Worm (Caenorhabditis elegans) whole organism, L1 larva: Measurements from ENCODE around the gene nyn-3.

Experiments used
- C04F5.9 ChIP-seq: sonication (generic microtip); optimal IDR thresholded peaks from 2 replicates; lab custom pipeline; 2016; ENCODE audit warnings: missing genetic modification characterization, missing compliant biosample characterization
- aly-2 ChIP-seq: fragments of 150-350 bp; optimal IDR thresholded peaks from 2 replicates; lab custom pipeline; 2014; ENCODE audit warnings: missing biosample characterization, missing genetic modification characterization
- ama-1 ChIP-seq: fragments of 150-350 bp; optimal IDR thresholded peaks from 2 replicates; lab custom pipeline; 2014
- blmp-1 ChIP-seq: fragments of 150-350 bp; optimal IDR thresholded peaks from 2 replicates; lab custom pipeline; 2014; ENCODE audit warnings: missing biosample characterization, missing genetic modification characterization
- ces-1 ChIP-seq: fragments of 150-350 bp; optimal IDR thresholded peaks from 2 replicates; lab custom pipeline; 2014; ENCODE audit warnings: missing biosample characterization, missing genetic modification reagents, missing genetic modification characterization
- dpl-1 ChIP-seq, 3 experiments: fragments of 150-350 bp in 2 of 3; sonication (generic microtip) in 1 of 3; optimal IDR thresholded peaks; 2 replicates each; lab custom pipeline; 2014 to 2017; ENCODE audit warnings: missing biosample characterization in 3 of 3, missing genetic modification characterization in 3 of 3, missing genetic modification reagents in 3 of 3
- dsc-1 ChIP-seq: sonication (generic microtip); optimal IDR thresholded peaks from 2 replicates; lab custom pipeline; 2016; ENCODE audit warnings: mild to moderate bottlenecking, missing genetic modification characterization, missing compliant biosample characterization
- efl-1 ChIP-seq, 4 experiments: fragments of 150-350 bp; optimal IDR thresholded peaks in 3 of 4; peaks in 1 of 4; 1 replicate in 1 of 4; 2 replicates in 3 of 4; lab custom pipeline; 2014; ENCODE audit warnings: missing biosample characterization in 2 of 4, missing genetic modification characterization in 2 of 4, missing genetic modification reagents in 2 of 4
- egl-13 ChIP-seq: sonication (generic microtip); optimal IDR thresholded peaks from 2 replicates; lab custom pipeline; 2016; ENCODE audit warnings: missing genotype, missing genetic modification reagents, missing genetic modification characterization, missing compliant biosample characterization
- elt-2 ChIP-seq: sonication (generic microtip); optimal IDR thresholded peaks from 2 replicates; lab custom pipeline; 2016; ENCODE audit warnings: missing genetic modification characterization, mild to moderate bottlenecking, inconsistent platforms, missing compliant biosample characterization, missing genetic modification reagents
- elt-3 ChIP-seq, 6 experiments: fragments of 150-350 bp in 1 of 6; sonication (generic microtip); optimal IDR thresholded peaks; 2 replicates each; lab custom pipeline; 2017 to 2018; ENCODE audit warnings: missing biosample characterization in 6 of 6, missing genetic modification characterization in 6 of 6, inconsistent platforms in 1 of 6
- fkh-10 ChIP-seq: sonication (generic microtip); optimal IDR thresholded peaks from 2 replicates; lab custom pipeline; 2017; ENCODE audit warnings: missing biosample characterization, missing genetic modification reagents, missing genetic modification characterization
- fkh-4 ChIP-seq: sonication (generic microtip); optimal IDR thresholded peaks from 2 replicates; lab custom pipeline; 2016; ENCODE audit warnings: missing compliant biosample characterization, missing genetic modification characterization, borderline replicate concordance
- fkh-8 ChIP-seq: sonication (generic microtip); optimal IDR thresholded peaks from 2 replicates; lab custom pipeline; 2016; ENCODE audit warnings: mild to moderate bottlenecking, missing genetic modification characterization, missing compliant biosample characterization
- hlh-17 ChIP-seq: fragments of 200-800 bp; sonication (Bioruptor generic); optimal IDR thresholded peaks from 2 replicates; lab custom pipeline; 2018; ENCODE audit warnings: missing genetic modification characterization, mild to moderate bottlenecking, missing compliant biosample characterization, moderate library complexity, borderline replicate concordance
- hpl-2 ChIP-seq: fragments of 150-350 bp; optimal IDR thresholded peaks from 2 replicates; lab custom pipeline; 2014; ENCODE audit warnings: missing biosample characterization, missing genetic modification reagents, missing genetic modification characterization
- irx-1 ChIP-seq: sonication (generic microtip); optimal IDR thresholded peaks from 2 replicates; lab custom pipeline; 2016; ENCODE audit warnings: missing genetic modification characterization, missing compliant biosample characterization
- lin-13 ChIP-seq: fragments of 150-350 bp; optimal IDR thresholded peaks from 2 replicates; lab custom pipeline; 2014; ENCODE audit warnings: missing biosample characterization, missing genetic modification reagents, missing genetic modification characterization
- lin-15B ChIP-seq: fragments of 150-350 bp; sonication (generic microtip); optimal IDR thresholded peaks from 3 replicates; lab custom pipeline; 2014; ENCODE audit warnings: missing biosample characterization, missing genetic modification characterization
- lin-35 ChIP-seq, 2 experiments: fragments of 150-350 bp; optimal IDR thresholded peaks; 2 replicates each; lab custom pipeline; 2014; ENCODE audit warnings: missing biosample characterization in 2 of 2, missing genetic modification characterization in 2 of 2, missing genetic modification reagents in 2 of 2
- lir-3 ChIP-seq: sonication (generic microtip); optimal IDR thresholded peaks from 2 replicates; lab custom pipeline; 2016; ENCODE audit warnings: mild to moderate bottlenecking, missing genetic modification characterization, moderate library complexity, missing compliant biosample characterization; ENCODE audit not compliant: poor library complexity
- mab-9 ChIP-seq: fragments of 200-800 bp; sonication (Bioruptor generic); IDR thresholded peaks from 2 replicates; pipeline ENCODE4 v1.3.6; 2022; ENCODE audit warnings: missing genetic modification reagents, missing genetic modification characterization, missing compliant biosample characterization
- mdl-1 ChIP-seq, 2 experiments: fragments of 150-350 bp; optimal IDR thresholded peaks; 2 replicates each; lab custom pipeline; 2014 to 2017; ENCODE audit warnings: missing biosample characterization in 2 of 2, missing genetic modification characterization in 2 of 2, inconsistent platforms in 1 of 2
- nhr-11 ChIP-seq: fragments of 150-350 bp; optimal IDR thresholded peaks from 2 replicates; lab custom pipeline; 2014; ENCODE audit warnings: missing biosample characterization, missing genetic modification characterization
- nhr-237 ChIP-seq: fragments of 150-350 bp; optimal IDR thresholded peaks from 2 replicates; lab custom pipeline; 2014; ENCODE audit warnings: missing biosample characterization, missing genetic modification characterization
- nhr-28 ChIP-seq: fragments of 150-350 bp; optimal IDR thresholded peaks from 2 replicates; lab custom pipeline; 2014; ENCODE audit warnings: missing biosample characterization, missing genetic modification characterization
- nhr-47 ChIP-seq: sonication (generic microtip); optimal IDR thresholded peaks from 2 replicates; lab custom pipeline; 2016; ENCODE audit warnings: mild to moderate bottlenecking, missing genetic modification characterization, moderate library complexity, missing compliant biosample characterization
- nhr-71 ChIP-seq: sonication (generic microtip); optimal IDR thresholded peaks from 2 replicates; lab custom pipeline; 2016; ENCODE audit warnings: mild to moderate bottlenecking, missing genetic modification characterization, moderate library complexity, missing compliant biosample characterization
- pax-3 ChIP-seq: fragments of 200-800 bp; sonication (Bioruptor generic); optimal IDR thresholded peaks from 2 replicates; lab custom pipeline; 2018; ENCODE audit warnings: mild to moderate bottlenecking, missing genetic modification characterization, moderate library complexity, missing compliant biosample characterization
- pqm-1 ChIP-seq: sonication (generic microtip); optimal IDR thresholded peaks from 3 replicates; lab custom pipeline; 2017; ENCODE audit warnings: missing biosample characterization, missing genetic modification characterization
- skn-1 ChIP-seq: fragments of 150-350 bp; optimal IDR thresholded peaks from 2 replicates; lab custom pipeline; 2014; ENCODE audit warnings: missing biosample characterization, missing genetic modification characterization
- snpc-4 ChIP-seq: fragments of 150-350 bp; optimal IDR thresholded peaks from 2 replicates; lab custom pipeline; 2014; ENCODE audit warnings: missing biosample characterization, missing genetic modification characterization
- snu-23 ChIP-seq: sonication (generic microtip); optimal IDR thresholded peaks from 2 replicates; lab custom pipeline; 2016; ENCODE audit warnings: missing genetic modification characterization, missing compliant biosample characterization
- sox-4 ChIP-seq: sonication (generic microtip); optimal IDR thresholded peaks from 2 replicates; lab custom pipeline; 2016; ENCODE audit warnings: missing genetic modification characterization, missing compliant biosample characterization
- sup-37 ChIP-seq: fragments of 200-800 bp; sonication (Bioruptor generic); optimal IDR thresholded peaks from 2 replicates; lab custom pipeline; 2018; ENCODE audit warnings: mild to moderate bottlenecking, missing genetic modification characterization, missing compliant biosample characterization
- tbx-2 ChIP-seq: sonication (generic microtip); optimal IDR thresholded peaks from 2 replicates; lab custom pipeline; 2016; ENCODE audit warnings: missing genetic modification characterization, missing compliant biosample characterization
- unc-98 ChIP-seq: fragments of 200-800 bp; sonication (Bioruptor generic); IDR thresholded peaks from 2 replicates; pipeline ENCODE4 v1.3.6; 2022; ENCODE audit warnings: missing genetic modification characterization, missing compliant biosample characterization
- vab-15 ChIP-seq: sonication (generic microtip); optimal IDR thresholded peaks from 2 replicates; lab custom pipeline; 2017; ENCODE audit warnings: missing genotype, mild to moderate bottlenecking, missing genetic modification characterization, missing compliant biosample characterization
- xbp-1 ChIP-seq: sonication (generic microtip); optimal IDR thresholded peaks from 2 replicates; lab custom pipeline; 2016; ENCODE audit warnings: missing genetic modification characterization, missing compliant biosample characterization

The nyn-3 gene

DNA sequence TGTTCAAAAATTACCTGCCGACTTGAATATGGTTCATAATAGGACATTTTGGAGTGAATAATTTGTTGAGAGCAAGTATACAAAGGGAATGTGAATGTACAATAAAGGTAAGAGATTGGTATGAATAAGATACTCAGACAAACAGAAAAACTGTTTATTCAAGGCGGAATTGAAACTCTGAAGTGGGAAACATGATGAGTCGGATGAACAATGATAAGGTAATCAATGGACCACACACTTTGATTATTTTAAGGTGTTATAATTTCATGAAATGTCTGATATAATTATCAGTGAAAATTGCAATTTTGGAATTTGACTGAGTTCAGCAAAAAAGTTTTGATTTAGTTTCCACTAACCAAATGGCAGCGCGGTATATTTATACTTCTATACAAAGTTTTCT, 47.1 kb upstream of the nyn-3 start:
- TF ChIP-seq lir-3 (tag; lab: Kevin White, UChicago), result no peak
- TF ChIP-seq fkh-10 (GFP tag; lab: Kevin White, UChicago), result no peak
- no peak for TF ChIP-seq fkh-4 (tag; lab: Kevin White, UChicago)
- no peak for TF ChIP-seq hlh-17 (GFP tag; lab: Kevin White, UChicago)
- TF ChIP-seq unc-98 (GFP tag; lab: Robert Waterston, UW), result no peak
- no peak for TF ChIP-seq lin-15B (tag; lab: Kevin White, UChicago)
- TF ChIP-seq hpl-2 (GFP tag; lab: Kevin White, UChicago), result no peak
- no peak for TF ChIP-seq dpl-1 (GFP tag; optimal IDR thresholded peaks at IDR 0.05; lab: Kevin White, UChicago)
- no peak for TF ChIP-seq ces-1 (GFP tag; lab: Kevin White, UChicago)
- no peak for TF ChIP-seq sup-37 (GFP tag; lab: Kevin White, UChicago)
- no peak for TF ChIP-seq nhr-237 (tag; lab: Kevin White, UChicago)
- TF ChIP-seq sox-4, result no peak
- no peak for TF ChIP-seq snpc-4
- peak; percentile 57 for TF ChIP-seq elt-2 (tag; lab: Kevin White, UChicago)
- no peak for TF ChIP-seq tbx-2
- TF ChIP-seq mab-9 (GFP tag; lab: Robert Waterston, UW), result no peak
- peak in 1 of 2 experiments; percentile 6 for TF ChIP-seq lin-35 (GFP tag; optimal IDR thresholded peaks at IDR 0.05; lab: Kevin White, UChicago)
- no peak for TF ChIP-seq aly-2 (tag; lab: Kevin White, UChicago)
- TF ChIP-seq, all 84 proteins: peak for 2

DNA sequence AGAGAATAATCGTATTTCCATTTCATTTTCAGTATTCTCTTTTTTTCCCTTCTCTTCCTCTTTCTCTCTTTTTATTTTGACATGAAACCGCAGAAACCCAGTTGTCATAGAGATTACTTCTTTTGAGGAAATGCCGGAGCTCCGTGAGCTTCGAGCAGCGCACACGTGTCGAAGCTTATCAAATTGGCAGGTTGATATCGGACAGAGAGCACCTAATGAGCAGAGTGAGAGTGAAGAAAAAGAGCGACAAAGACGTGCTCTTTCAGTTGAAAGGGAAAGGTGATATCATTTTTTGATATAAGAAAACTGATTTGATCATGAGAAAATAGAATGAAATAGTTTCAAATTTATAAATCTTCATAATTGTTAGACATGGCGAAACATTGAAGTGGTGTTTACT, 42.9 kb upstream of the nyn-3 start, which contains the start of gene C32D5.14:
TSS of gene C32D5.14 (plus strand) at position 131 of the 400 bp plus-strand sequence.
- no peak for TF ChIP-seq tbx-2
- TF ChIP-seq efl-1 (optimal IDR thresholded peaks at IDR 0.05; lab: Kevin White, UChicago), result no peak
- peak in 1 of 2 experiments; percentile 88 for TF ChIP-seq efl-1 (GFP tag; optimal IDR thresholded peaks at IDR 0.05 in 1 of 2; lab: Kevin White, UChicago)
- TF ChIP-seq blmp-1 (tag; lab: Kevin White, UChicago), result no peak
- no peak for TF ChIP-seq dpl-1 (GFP tag; optimal IDR thresholded peaks at IDR 0.05; lab: Kevin White, UChicago)
- TF ChIP-seq nhr-11 (tag; lab: Kevin White, UChicago), result peak; percentile 6
- TF ChIP-seq nhr-47 (tag; lab: Kevin White, UChicago), result peak; percentile 15
- no peak for TF ChIP-seq C04F5.9 (tag; lab: Kevin White, UChicago)
- TF ChIP-seq ces-1 (GFP tag; lab: Kevin White, UChicago), result no peak
- no peak for TF ChIP-seq skn-1
- TF ChIP-seq lir-3 (tag; lab: Kevin White, UChicago), result no peak
- TF ChIP-seq nhr-71 (tag; lab: Kevin White, UChicago), result peak; percentile 46
- peak; percentile 35 for TF ChIP-seq pax-3 (tag; lab: Kevin White, UChicago)
- TF ChIP-seq elt-3 (tag; optimal IDR thresholded peaks at IDR 0.05; lab: Kevin White, UChicago), result no peak
- TF ChIP-seq egl-13 (tag; lab: Kevin White, UChicago), result no peak
- peak; percentile 31 for TF ChIP-seq dsc-1 (tag; lab: Kevin White, UChicago)
- no peak for TF ChIP-seq nhr-28 (tag; lab: Kevin White, UChicago)
- no peak for TF ChIP-seq lin-15B (tag; lab: Kevin White, UChicago)
- TF ChIP-seq irx-1 (tag; lab: Kevin White, UChicago), result no peak
- TF ChIP-seq ama-1 (lab: Kevin White, UChicago), result no peak
- peak; percentile 17 for TF ChIP-seq elt-2 (tag; lab: Kevin White, UChicago)
- TF ChIP-seq mdl-1 (tag; optimal IDR thresholded peaks at IDR 0.05; lab: Kevin White, UChicago), result no peak
- TF ChIP-seq pqm-1, result peak; percentile 41
- TF ChIP-seq fkh-8 (tag; lab: Kevin White, UChicago), result peak; percentile 89
- TF ChIP-seq nhr-237 (tag; lab: Kevin White, UChicago), result no peak
- TF ChIP-seq snu-23 (GFP tag; lab: Kevin White, UChicago), result no peak
- TF ChIP-seq lin-13 (GFP tag; lab: Kevin White, UChicago), result no peak
- TF ChIP-seq vab-15 (tag; lab: Kevin White, UChicago), result no peak
- TF ChIP-seq sox-4, result no peak
- no peak for TF ChIP-seq xbp-1 (tag; lab: Kevin White, UChicago)
